Fruit fly (Drosophila melanogaster): ENCODE data around the gene AkhR.

- peak; percentile 45 for TF ChIP-seq Eip78C (GFP tag)
- no peak for TF ChIP-seq Sox102F (GFP tag; optimal IDR thresholded peaks at IDR 0.05)
- TF ChIP-seq CG16779 (tag; optimal IDR thresholded peaks at IDR 0.05): no peak
- no peak for TF ChIP-seq CG8319 (GFP tag; optimal IDR thresholded peaks at IDR 0.05)
- TF ChIP-seq CG6163 (GFP tag; IDR thresholded peaks at IDR 0.05): no peak
- no peak for TF ChIP-seq eg (GFP tag; IDR thresholded peaks at IDR 0.05)
- no peak for TF ChIP-seq CG31627 (GFP tag; optimal IDR thresholded peaks at IDR 0.05)
- no peak for TF ChIP-seq topi (GFP tag; optimal IDR thresholded peaks at IDR 0.05)
- no peak for TF ChIP-seq acj6 (GFP tag; optimal IDR thresholded peaks at IDR 0.05)
- no peak for TF ChIP-seq CG8632 (GFP tag; optimal IDR thresholded peaks at IDR 0.05)
- TF ChIP-seq CG11902 (GFP tag; optimal IDR thresholded peaks at IDR 0.05): no peak
Measured at dm6 chr2L:6717460-6717859, 1.5 kb upstream of the AkhR start, which contains the start of gene Aatf.
